Worm (Caenorhabditis elegans) whole organism, mixed stage, embryonic: Measurements from ENCODE around the gene T14G10.8.

Source experiments
- lin-13 ChIP-seq: fragments of 150-350 bp; optimal IDR thresholded peaks from 2 replicates; lab custom pipeline; 2014; ENCODE audit warnings: missing biosample characterization, missing genetic modification characterization
- ztf-11 ChIP-seq: fragments of 150-350 bp; optimal IDR thresholded peaks from 2 replicates; lab custom pipeline; 2014; ENCODE audit warnings: missing biosample characterization, missing genetic modification characterization

- TF ChIP-seq ztf-11 (tag; lab: Kevin White, UChicago) (no peak), lin-13 (tag; lab: Kevin White, UChicago) (no peak)
Measured at ce11 chrIV:10115142-10115541, 31.6 kb downstream of the T14G10.8 start, which contains the start of gene C04G2.10.
